Fruit fly (Drosophila melanogaster): ENCODE measurements around the gene CalpC.

The CalpC gene

DNA sequence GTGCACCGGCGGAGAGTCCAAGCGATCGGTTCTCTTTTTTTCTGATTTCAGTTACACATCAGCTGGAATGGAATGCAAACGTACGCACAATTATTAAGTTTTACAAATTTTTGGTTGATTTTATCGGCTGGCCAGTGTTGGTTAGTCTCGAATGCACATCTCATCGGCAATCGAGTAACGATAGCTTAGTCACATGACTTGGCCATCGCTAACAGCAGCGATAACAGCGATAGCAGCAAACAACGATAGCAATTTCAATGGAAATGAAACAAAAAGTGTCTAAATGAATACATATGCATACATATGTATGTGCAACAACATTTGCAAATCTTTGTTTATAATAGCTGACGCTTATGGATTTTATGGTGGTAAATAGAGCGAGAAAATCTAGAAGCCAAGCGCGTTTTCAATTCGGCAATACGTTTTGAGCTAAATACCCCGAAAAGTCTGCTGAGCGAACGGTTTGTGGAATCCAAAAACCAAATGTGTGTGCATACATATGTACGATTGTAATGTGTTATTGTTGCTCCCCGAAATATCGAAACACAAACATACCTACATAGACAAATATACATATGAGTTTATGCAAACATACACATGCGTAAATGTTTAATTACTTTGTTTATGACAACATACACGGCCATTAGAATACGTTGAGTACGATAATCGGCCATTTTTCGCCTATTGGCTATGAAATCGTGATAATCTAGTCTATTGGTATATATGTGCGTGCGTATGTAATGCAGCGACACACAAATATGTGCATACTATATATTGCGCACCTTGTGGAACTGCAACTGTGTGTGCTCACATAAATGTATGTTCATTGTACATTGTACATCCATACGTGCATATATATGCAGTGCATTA, 28.9 kb upstream of the CalpC start, which contains the start of gene CG3632 (continued):
- no peak for TF ChIP-seq bsh (GFP tag; optimal IDR thresholded peaks at IDR 0.05)
- TF ChIP-seq NFAT (GFP tag; IDR thresholded peaks at IDR 0.05): peak; percentile 51; the same call in 1 of the 2 replicates
- peak; percentile 51 for TF ChIP-seq tin (GFP tag; optimal IDR thresholded peaks at IDR 0.05)
- no peak for TF ChIP-seq z (GFP tag; IDR thresholded peaks at IDR 0.05)
- no peak for TF ChIP-seq CG10147 (GFP tag; optimal IDR thresholded peaks at IDR 0.05)
- no peak for TF ChIP-seq CG3065 (GFP tag; optimal IDR thresholded peaks at IDR 0.05)
- TF ChIP-seq CG5180 (GFP tag; optimal IDR thresholded peaks at IDR 0.05): no peak
- no peak for TF ChIP-seq Taf1 (GFP tag; IDR thresholded peaks at IDR 0.05)
- TF ChIP-seq CG17385 (GFP tag; optimal IDR thresholded peaks at IDR 0.05): no peak
- no peak for TF ChIP-seq stc (GFP tag; IDR thresholded peaks at IDR 0.05)
- peak; percentile 23 for TF ChIP-seq CG3281 (GFP tag; optimal IDR thresholded peaks at IDR 0.05)
- no peak for TF ChIP-seq pan (optimal IDR thresholded peaks at IDR 0.05)
- TF ChIP-seq pan (GFP tag; optimal IDR thresholded peaks at IDR 0.05 in 1 of 2, IDR thresholded peaks at IDR 0.05 in 1 of 2): no peak
- TF ChIP-seq sqz (GFP tag; optimal IDR thresholded peaks at IDR 0.05): no peak
- TF ChIP-seq CG6765 (GFP tag; optimal IDR thresholded peaks at IDR 0.05): no peak
- peak; percentile 49 for TF ChIP-seq CG9609 (GFP tag; optimal IDR thresholded peaks at IDR 0.05)
- no peak for TF ChIP-seq ham (GFP tag; IDR thresholded peaks at IDR 0.05)
- TF ChIP-seq yki (optimal IDR thresholded peaks at IDR 0.05): no peak
- peak; percentile 18 for TF ChIP-seq CG3163 (GFP tag; optimal IDR thresholded peaks at IDR 0.05)
- no peak for TF ChIP-seq lola (GFP tag; optimal IDR thresholded peaks at IDR 0.05)
- TF ChIP-seq CG13123 (GFP tag; optimal IDR thresholded peaks at IDR 0.05): no peak
- TF ChIP-seq salm (tag; optimal IDR thresholded peaks at IDR 0.05): no peak
- TF ChIP-seq CG11695 (GFP tag; IDR thresholded peaks at IDR 0.05): no peak
- no peak for TF ChIP-seq cas (GFP tag; IDR thresholded peaks at IDR 0.05)
- TF ChIP-seq CG17612 (GFP tag; IDR thresholded peaks at IDR 0.05): no peak
- peak; percentile 19 for TF ChIP-seq jumu (GFP tag; optimal IDR thresholded peaks at IDR 0.05)
- TF ChIP-seq CG6683 (GFP tag; optimal IDR thresholded peaks at IDR 0.05): no peak
- peak; percentile 58 for TF ChIP-seq B-H2 (GFP tag; optimal IDR thresholded peaks at IDR 0.05)
- TF ChIP-seq emc (GFP tag; optimal IDR thresholded peaks at IDR 0.05): no peak
- no peak for TF ChIP-seq CG15011 (GFP tag; optimal IDR thresholded peaks at IDR 0.05)
- peak; percentile 38; the same call in 1 of the 2 replicates for TF ChIP-seq CG11085 (GFP tag; IDR thresholded peaks at IDR 0.05)
- TF ChIP-seq Ada2b (GFP tag; IDR thresholded peaks at IDR 0.05): no peak
- peak; percentile 15 for TF ChIP-seq fu2 (GFP tag; optimal IDR thresholded peaks at IDR 0.05)
- TF ChIP-seq Xbp1 (GFP tag; optimal IDR thresholded peaks at IDR 0.05): peak; percentile 42
- TF ChIP-seq CG33213 (GFP tag; optimal IDR thresholded peaks at IDR 0.05): peak; percentile 32
- TF ChIP-seq Ssrp (tag; optimal IDR thresholded peaks at IDR 0.05): no peak
- peak; percentile 58 for TF ChIP-seq NfI (GFP tag; optimal IDR thresholded peaks at IDR 0.05)
- TF ChIP-seq Ets97D (GFP tag; optimal IDR thresholded peaks at IDR 0.05): peak; percentile 71
- no peak; the same call in 1 of the 3 replicates for TF ChIP-seq zen2 (GFP tag; IDR thresholded peaks at IDR 0.05; ENCODE audit: partially characterized antibody)
- TF ChIP-seq CG9876 (GFP tag; optimal IDR thresholded peaks at IDR 0.05): no peak
- no peak for TF ChIP-seq corto (GFP tag; optimal IDR thresholded peaks at IDR 0.05)
- TF ChIP-seq jing (GFP tag; optimal IDR thresholded peaks at IDR 0.05): no peak
- no peak for TF ChIP-seq H15 (GFP tag; IDR thresholded peaks at IDR 0.05)
- TF ChIP-seq CG11696 (GFP tag; IDR thresholded peaks at IDR 0.05): no peak
- peak; percentile 48 for TF ChIP-seq CG30403 (GFP tag; optimal IDR thresholded peaks at IDR 0.05)
- peak; percentile 61 for TF ChIP-seq CG7786 (GFP tag; optimal IDR thresholded peaks at IDR 0.05)
- peak; percentile 63; the same call in 1 of the 2 replicates for TF ChIP-seq slbo (GFP tag; IDR thresholded peaks at IDR 0.05)
- TF ChIP-seq CTCF (GFP tag; optimal IDR thresholded peaks at IDR 0.05): no peak
- TF ChIP-seq D (optimal IDR thresholded peaks at IDR 0.05): no peak
- TF ChIP-seq D (GFP tag; optimal IDR thresholded peaks at IDR 0.05): no peak
- TF ChIP-seq chif (GFP tag; optimal IDR thresholded peaks at IDR 0.05): peak in 1 of 2 experiments; percentile 26
